Fruit fly (Drosophila melanogaster) whole organism, embryonic: ENCODE measurements around the gene Ccz1.

Source experiments
- Asciz ChIP-seq: fragments of 200-800 bp; sonication (Bioruptor generic); optimal IDR thresholded peaks from 2 replicates; lab custom pipeline; 2017; ENCODE audit warnings: missing biosample characterization, mild to moderate bottlenecking, missing genetic modification characterization, missing genetic modification reagents
- B-H1 ChIP-seq: fragments of 200-800 bp; sonication (Bioruptor generic); IDR thresholded peaks from 3 replicates; pipeline ENCODE4 v1.3.6; 2022; ENCODE audit warnings: missing biosample characterization, missing genetic modification characterization
- BEAF-32 ChIP-seq: fragments of 200-800 bp; sonication (Bioruptor generic); optimal IDR thresholded peaks from 3 replicates; lab custom pipeline; 2017; ENCODE audit warnings: missing biosample characterization, missing genetic modification characterization, mild to moderate bottlenecking, moderate library complexity, missing genetic modification reagents
- Bdp1 ChIP-seq: fragments of 200-800 bp; sonication (Bioruptor generic); optimal IDR thresholded peaks from 3 replicates; lab custom pipeline; 2016; ENCODE audit warnings: missing biosample characterization, missing genetic modification characterization
- CG10462 ChIP-seq: fragments of 200-800 bp; sonication (Bioruptor generic); optimal IDR thresholded peaks from 2 replicates; lab custom pipeline; 2016; ENCODE audit warnings: missing biosample characterization, missing genetic modification characterization
- CG12744 ChIP-seq: fragments of 200-800 bp; sonication (Bioruptor generic); optimal IDR thresholded peaks from 2 replicates; lab custom pipeline; 2016; ENCODE audit warnings: missing biosample characterization, missing genetic modification characterization
- CG12942 ChIP-seq: fragments of 200-800 bp; sonication (Bioruptor generic); optimal IDR thresholded peaks from 3 replicates; lab custom pipeline; 2016; ENCODE audit warnings: missing biosample characterization, missing genetic modification characterization
- CG13424 ChIP-seq: fragments of 200-800 bp; sonication (Bioruptor generic); optimal IDR thresholded peaks from 2 replicates; lab custom pipeline; 2019; ENCODE audit warnings: missing biosample characterization, mild to moderate bottlenecking, missing genetic modification characterization, moderate library complexity
- CG13775 ChIP-seq: fragments of 200-800 bp; sonication (Bioruptor generic); optimal IDR thresholded peaks from 3 replicates; lab custom pipeline; 2017; ENCODE audit warnings: missing biosample characterization, mild to moderate bottlenecking, missing genetic modification characterization
- CG17802 ChIP-seq: fragments of 200-800 bp; sonication (Bioruptor generic); optimal IDR thresholded peaks from 2 replicates; lab custom pipeline; 2018; ENCODE audit warnings: missing biosample characterization, mild to moderate bottlenecking, missing genetic modification characterization, moderate library complexity
- CG17912 ChIP-seq: fragments of 200-800 bp; sonication (Bioruptor generic); optimal IDR thresholded peaks from 2 replicates; lab custom pipeline; 2018; ENCODE audit warnings: missing biosample characterization, mild to moderate bottlenecking, missing genetic modification characterization
- CG2116 ChIP-seq: fragments of 200-800 bp; sonication (Bioruptor generic); optimal IDR thresholded peaks from 3 replicates; lab custom pipeline; 2018; ENCODE audit warnings: missing biosample characterization, mild to moderate bottlenecking, missing genetic modification characterization
- CG31388 ChIP-seq: fragments of 200-800 bp; sonication (Bioruptor generic); optimal IDR thresholded peaks from 2 replicates; lab custom pipeline; 2016; ENCODE audit warnings: missing biosample characterization, missing genetic modification characterization
- CG3281 ChIP-seq: fragments of 200-800 bp; sonication (Bioruptor generic); optimal IDR thresholded peaks from 3 replicates; lab custom pipeline; 2017; ENCODE audit warnings: missing biosample characterization, mild to moderate bottlenecking, missing genetic modification characterization
- CG3995 ChIP-seq: fragments of 200-800 bp; sonication (Bioruptor generic); optimal IDR thresholded peaks from 3 replicates; lab custom pipeline; 2016; ENCODE audit warnings: missing biosample characterization, missing genetic modification characterization
- CG4282 ChIP-seq: fragments of 200-800 bp; sonication (Bioruptor generic); optimal IDR thresholded peaks from 2 replicates; lab custom pipeline; 2016; ENCODE audit warnings: missing biosample characterization, missing genetic modification characterization
- CG4730 ChIP-seq: fragments of 200-800 bp; sonication (Bioruptor generic); IDR thresholded peaks from 2 replicates; pipeline ENCODE4 v1.3.6; 2022; ENCODE audit warnings: missing biosample characterization, missing genetic modification characterization
- CG7372 ChIP-seq: fragments of 200-800 bp; sonication (Bioruptor generic); IDR thresholded peaks from 2 replicates; pipeline ENCODE4 v1.3.6; 2022; ENCODE audit warnings: missing biosample characterization, missing genetic modification characterization
- CG8281 ChIP-seq: fragments of 200-800 bp; sonication (Bioruptor generic); optimal IDR thresholded peaks from 2 replicates; lab custom pipeline; 2018; ENCODE audit warnings: missing biosample characterization, mild to moderate bottlenecking, missing genetic modification characterization, moderate library complexity
- CG8924 ChIP-seq: fragments of 200-800 bp; optimal IDR thresholded peaks from 3 replicates; lab custom pipeline; 2019; ENCODE audit warnings: missing biosample characterization, mild to moderate bottlenecking, missing genetic modification characterization, moderate library complexity
- CG9215 ChIP-seq: fragments of 200-800 bp; sonication (Bioruptor generic); IDR thresholded peaks from 2 replicates; pipeline ENCODE4 v1.3.6; 2022; ENCODE audit warnings: missing biosample characterization, missing genetic modification characterization
- D19A ChIP-seq: fragments of 200-800 bp; optimal IDR thresholded peaks from 3 replicates; lab custom pipeline; 2019; ENCODE audit warnings: missing biosample characterization, mild to moderate bottlenecking, missing genetic modification characterization, moderate library complexity
- Dbx ChIP-seq: fragments of 200-800 bp; sonication (Bioruptor generic); IDR thresholded peaks from 3 replicates; pipeline ENCODE4 v1.3.6; 2022; ENCODE audit warnings: missing biosample characterization, missing genetic modification characterization
- HLHmδ ChIP-seq: fragments of 200-800 bp; sonication (Bioruptor generic); optimal IDR thresholded peaks from 2 replicates; lab custom pipeline; 2018; ENCODE audit warnings: missing biosample characterization, mild to moderate bottlenecking, missing genetic modification characterization, moderate library complexity
- Kr ChIP-seq: fragments of 200-800 bp; sonication (Bioruptor generic); optimal IDR thresholded peaks from 2 replicates; lab custom pipeline; 2017; ENCODE audit warnings: missing biosample characterization, mild to moderate bottlenecking, missing genetic modification characterization
- NC2α ChIP-seq: fragments of 200-800 bp; sonication (Bioruptor generic); optimal IDR thresholded peaks from 2 replicates; lab custom pipeline; 2016; ENCODE audit warnings: missing biosample characterization, missing genetic modification characterization
- Sry-δ ChIP-seq: fragments of 200-800 bp; sonication (Bioruptor generic); optimal IDR thresholded peaks from 2 replicates; lab custom pipeline; 2016; ENCODE audit warnings: missing biosample characterization, missing genetic modification characterization
- Ssrp ChIP-seq: fragments of 200-800 bp; sonication (Bioruptor generic); optimal IDR thresholded peaks from 2 replicates; lab custom pipeline; 2018; ENCODE audit warnings: missing biosample characterization, mild to moderate bottlenecking, missing genetic modification characterization, moderate library complexity
- Taf1 ChIP-seq: fragments of 200-800 bp; sonication (Bioruptor generic); IDR thresholded peaks from 2 replicates; pipeline ENCODE4 v1.3.6; 2022; ENCODE audit warnings: missing biosample characterization, missing genetic modification characterization
- Xrp1 ChIP-seq: fragments of 200-800 bp; sonication (Bioruptor generic); IDR thresholded peaks from 2 replicates; pipeline ENCODE4 v1.3.6; 2022; ENCODE audit warnings: missing biosample characterization, missing genetic modification characterization
- ap ChIP-seq: fragments of 200-800 bp; sonication (Bioruptor generic); IDR thresholded peaks from 2 replicates; pipeline ENCODE4 v1.3.6; 2022; ENCODE audit warnings: missing biosample characterization, missing genetic modification characterization
- chn ChIP-seq: fragments of 200-800 bp; sonication (Bioruptor generic); optimal IDR thresholded peaks from 2 replicates; lab custom pipeline; 2016; ENCODE audit warnings: missing biosample characterization, missing genetic modification characterization
- en ChIP-seq: fragments of 200-800 bp; sonication (Bioruptor generic); optimal IDR thresholded peaks from 2 replicates; lab custom pipeline; 2016; ENCODE audit warnings: missing biosample characterization, missing genetic modification characterization
- ftz-f1 ChIP-seq: fragments of 200-800 bp; sonication (Bioruptor generic); optimal IDR thresholded peaks from 2 replicates; lab custom pipeline; 2016; ENCODE audit warnings: missing biosample characterization, missing genetic modification characterization
- grau ChIP-seq: fragments of 200-800 bp; optimal IDR thresholded peaks from 3 replicates; lab custom pipeline; 2019; ENCODE audit warnings: missing biosample characterization, mild to moderate bottlenecking, missing genetic modification characterization, moderate library complexity
- gro ChIP-seq: fragments of 200-800 bp; sonication (Bioruptor generic); optimal IDR thresholded peaks from 2 replicates; lab custom pipeline; 2016; ENCODE audit warnings: missing biosample characterization, missing genetic modification characterization
- her ChIP-seq: fragments of 200-800 bp; sonication (Bioruptor generic); optimal IDR thresholded peaks from 2 replicates; lab custom pipeline; 2016; ENCODE audit warnings: missing biosample characterization, missing genetic modification characterization
- inv ChIP-seq: fragments of 200-800 bp; sonication (Bioruptor generic); IDR thresholded peaks from 2 replicates; pipeline ENCODE4 v1.3.6; 2022; ENCODE audit warnings: missing biosample characterization, missing genetic modification characterization; ENCODE audit not compliant: partially characterized antibody
- jigr1 ChIP-seq: fragments of 200-800 bp; sonication (Bioruptor generic); IDR thresholded peaks from 3 replicates; pipeline ENCODE4 v1.3.6; 2022; ENCODE audit warnings: missing biosample characterization, missing genetic modification characterization
- lmd ChIP-seq: fragments of 200-800 bp; sonication (Bioruptor generic); IDR thresholded peaks from 2 replicates; pipeline ENCODE4 v1.3.6; 2022; ENCODE audit warnings: missing biosample characterization, missing genetic modification characterization
- lov ChIP-seq, 2 experiments: fragments of 200-800 bp in 1 of 2; fragments of >200 bp in 1 of 2; sonication (Bioruptor generic) in 1 of 2; IDR thresholded peaks in 1 of 2; optimal IDR thresholded peaks in 1 of 2; 2 replicates in 1 of 2; 3 replicates in 1 of 2; pipeline versions ENCODE4 v1.3.6 to Lab custom; 2017 to 2022; ENCODE audit warnings: missing biosample characterization in 1 of 2, missing genetic modification characterization in 1 of 2
- luna ChIP-seq: fragments of 200-800 bp; sonication (Bioruptor generic); optimal IDR thresholded peaks from 2 replicates; lab custom pipeline; 2016; ENCODE audit warnings: missing biosample characterization, missing genetic modification characterization
- phol ChIP-seq: fragments of 200-800 bp; sonication (Bioruptor generic); optimal IDR thresholded peaks from 3 replicates; lab custom pipeline; 2018; ENCODE audit warnings: missing biosample characterization, mild to moderate bottlenecking, missing genetic modification characterization, moderate library complexity
- salm ChIP-seq: fragments of 200-800 bp; sonication (Bioruptor generic); optimal IDR thresholded peaks from 2 replicates; lab custom pipeline; 2018; ENCODE audit warnings: missing biosample characterization, mild to moderate bottlenecking, missing genetic modification characterization
- sisA ChIP-seq: fragments of 200-800 bp; sonication (Bioruptor generic); IDR thresholded peaks from 2 replicates; pipeline ENCODE4 v1.3.6; 2022; ENCODE audit warnings: missing biosample characterization, missing genetic modification characterization
- sr ChIP-seq: fragments of 200-800 bp; sonication (Bioruptor generic); IDR thresholded peaks from 3 replicates; pipeline ENCODE4 v1.3.6; 2022; ENCODE audit warnings: missing biosample characterization, missing genetic modification characterization
- tap ChIP-seq: fragments of 200-800 bp; optimal IDR thresholded peaks from 3 replicates; lab custom pipeline; 2019; ENCODE audit warnings: missing biosample characterization, mild to moderate bottlenecking, missing genetic modification characterization, moderate library complexity
- unc-4 ChIP-seq: fragments of 200-800 bp; sonication (Bioruptor generic); IDR thresholded peaks from 2 replicates; pipeline ENCODE4 v1.3.6; 2022; ENCODE audit warnings: missing biosample characterization, missing genetic modification characterization; ENCODE audit not compliant: partially characterized antibody

The Ccz1 gene

dm6 chr3L:3896553-3897034 lies 2.4 kb downstream of the Ccz1 start, which contains the start of the genes Gr63a and Lamtor4 (continued):
- TF ChIP-seq grau (peak; percentile 16), chn (GFP tag; lab: Kevin White, UChicago) (peak; percentile 21), CG8281 (tag; lab: Kevin White, UChicago) (no peak), CG13424 (tag; lab: Kevin White, UChicago) (peak; percentile 6), luna (peak; percentile 10), BEAF-32 (GFP tag; lab: Kevin White, UChicago) (peak; percentile 41), CG4730 (GFP tag; lab: Robert Waterston, UW) (no peak), CG12744 (no peak), unc-4 (no peak), CG10462 (GFP tag; lab: Kevin White, UChicago) (no peak), gro (GFP tag; lab: Kevin White, UChicago) (peak; percentile 27), sisA (GFP tag; lab: Robert Waterston, UW) (no peak), ap (GFP tag; lab: Robert Waterston, UW) (no peak), D19A (tag; lab: Kevin White, UChicago) (no peak), CG12942 (GFP tag; lab: Kevin White, UChicago) (no peak), CG3281 (peak; percentile 10), phol (tag; lab: Kevin White, UChicago) (peak; percentile 49), Dbx (GFP tag; lab: Robert Waterston, UW) (0 out of 3 replicates have a peak, but pooled peaks have one; percentile 15), Kr (GFP tag; lab: Kevin White, UChicago) (no peak), CG31388 (GFP tag; lab: Kevin White, UChicago) (no peak), ftz-f1 (GFP tag; lab: Kevin White, UChicago) (peak; percentile 5)

dm6 chr3L:3894413-3894812 lies 4.5 kb downstream of the Ccz1 start:
- TF ChIP-seq B-H1 (GFP tag; lab: Robert Waterston, UW) (no peak), Bdp1 (GFP tag; lab: Kevin White, UChicago) (peak; percentile 97)

- TF ChIP-seq CG17802 (tag; lab: Kevin White, UChicago) (no peak), Asciz (GFP tag; lab: Kevin White, UChicago) (peak; percentile 57), jigr1 (GFP tag; lab: Robert Waterston, UW) (no peak), CG17912 (GFP tag; lab: Kevin White, UChicago) (no peak), sr (GFP tag; lab: Robert Waterston, UW) (no peak), CG4282 (no peak), Ssrp (tag; lab: Kevin White, UChicago) (peak; percentile 66), Taf1 (GFP tag; lab: Robert Waterston, UW) (no peak), CG9215 (peak; percentile 43; the same call in 1 of the 2 replicates), her (GFP tag; lab: Kevin White, UChicago) (no peak), CG13775 (peak; percentile 60), CG2116 (GFP tag; lab: Kevin White, UChicago) (peak; percentile 1), CG4730 (GFP tag; lab: Robert Waterston, UW) (no peak), HLHmδ (GFP tag; lab: Kevin White, UChicago) (no peak), Kr (GFP tag; lab: Kevin White, UChicago) (no peak), lmd (GFP tag; lab: Robert Waterston, UW) (peak; percentile 42; the same call in 1 of the 2 replicates), Xrp1 (peak; percentile 58), CG8924 (tag; lab: Kevin White, UChicago) (peak; percentile 84), CG3995 (GFP tag; lab: Kevin White, UChicago) (no peak), en (GFP tag; lab: Kevin White, UChicago) (no peak), salm (no peak), NC2α (GFP tag; lab: Kevin White, UChicago) (no peak), lov (optimal IDR thresholded peaks at IDR 0.05; lab: Kevin White, UChicago) (no peak), lov (GFP tag; IDR thresholded peaks at IDR 0.05; lab: Robert Waterston, UW) (no peak), inv (no peak), tap (tag; lab: Kevin White, UChicago) (no peak), Sry-δ (GFP tag; lab: Kevin White, UChicago) (no peak), CG7372 (GFP tag; lab: Robert Waterston, UW) (0 out of 2 replicates have a peak, but pooled peaks have one; percentile 16)
These were observed 6.8 kb downstream of the Ccz1 start, which contains the start of gene Fie for dm6 chr3L:3892154-3892624. Fie (plus strand) TSS chr3L:3892574.
